Fruit fly (Drosophila melanogaster) whole organism, prepupa: Measurements from ENCODE around the gene topi.
A peak's percentile ranks its signal among the peaks of the same experiment; 100 is the strongest.

Experiments used
- Blimp-1 ChIP-seq: fragments of 200-800 bp; sonication (Bioruptor generic); optimal IDR thresholded peaks from 3 replicates; lab custom pipeline; 2017; ENCODE audit warnings: missing biosample characterization, missing genetic modification characterization, mild to moderate bottlenecking, moderate library complexity, missing genetic modification reagents
- CG11294 ChIP-seq: fragments of 200-800 bp; sonication (Bioruptor generic); IDR thresholded peaks from 2 replicates; pipeline ENCODE4 v1.3.6; 2022; ENCODE audit warnings: missing biosample characterization, missing genetic modification characterization
- CG11762 ChIP-seq: fragments of 200-800 bp; sonication (Bioruptor generic); optimal IDR thresholded peaks from 3 replicates; lab custom pipeline; 2016; ENCODE audit warnings: missing biosample characterization, missing genetic modification characterization; ENCODE audit not compliant: insufficient read depth
- CG11902 ChIP-seq: fragments of 200-800 bp; sonication (Bioruptor generic); optimal IDR thresholded peaks from 3 replicates; lab custom pipeline; 2016; ENCODE audit warnings: missing biosample characterization, missing genetic modification characterization
- CG15336 ChIP-seq: fragments of 200-800 bp; sonication (Bioruptor generic); IDR thresholded peaks from 2 replicates; pipeline ENCODE4 v1.3.6; 2022; ENCODE audit warnings: missing biosample characterization, missing genetic modification characterization
- CG1621 ChIP-seq: fragments of 200-800 bp; sonication (Bioruptor generic); optimal IDR thresholded peaks from 3 replicates; lab custom pipeline; 2018; ENCODE audit warnings: missing biosample characterization, mild to moderate bottlenecking, missing genetic modification characterization
- CG16779 ChIP-seq: fragments of 200-800 bp; sonication (Bioruptor generic); optimal IDR thresholded peaks from 3 replicates; lab custom pipeline; 2017; ENCODE audit warnings: missing biosample characterization, mild to moderate bottlenecking, missing genetic modification characterization
- CG3032 ChIP-seq: fragments of 200-800 bp; optimal IDR thresholded peaks from 2 replicates; lab custom pipeline; 2019; ENCODE audit warnings: missing biosample characterization, mild to moderate bottlenecking, missing genetic modification characterization, moderate library complexity
- CG31627 ChIP-seq: fragments of 200-800 bp; sonication (Bioruptor generic); optimal IDR thresholded peaks from 3 replicates; lab custom pipeline; 2016; ENCODE audit warnings: missing biosample characterization, missing genetic modification characterization
- CG32006 ChIP-seq: fragments of 200-800 bp; sonication (Bioruptor generic); optimal IDR thresholded peaks from 3 replicates; lab custom pipeline; 2017; ENCODE audit warnings: missing biosample characterization, mild to moderate bottlenecking, missing genetic modification characterization
- CG3919 ChIP-seq: fragments of 200-800 bp; sonication (Bioruptor generic); optimal IDR thresholded peaks from 3 replicates; lab custom pipeline; 2016; ENCODE audit warnings: missing biosample characterization, missing genetic modification characterization
- CG4318 ChIP-seq: fragments of 200-800 bp; sonication (Bioruptor generic); optimal IDR thresholded peaks from 3 replicates; lab custom pipeline; 2017; ENCODE audit warnings: missing biosample characterization, mild to moderate bottlenecking, missing genetic modification characterization
- CG6276 ChIP-seq: fragments of 200-800 bp; sonication (Bioruptor generic); optimal IDR thresholded peaks from 2 replicates; lab custom pipeline; 2017; ENCODE audit warnings: missing biosample characterization, mild to moderate bottlenecking, missing genetic modification characterization
- CG6792 ChIP-seq: fragments of 200-800 bp; sonication (Bioruptor generic); optimal IDR thresholded peaks from 3 replicates; lab custom pipeline; 2016; ENCODE audit warnings: missing biosample characterization, missing genetic modification characterization
- CG6854 ChIP-seq: fragments of 200-800 bp; sonication (Bioruptor generic); optimal IDR thresholded peaks from 2 replicates; lab custom pipeline; 2017; ENCODE audit warnings: missing biosample characterization, mild to moderate bottlenecking, missing genetic modification characterization
- CG7368 ChIP-seq: fragments of 200-800 bp; sonication (Bioruptor generic); optimal IDR thresholded peaks from 3 replicates; lab custom pipeline; 2016; ENCODE audit warnings: missing biosample characterization, missing genetic modification characterization
- CG8119 ChIP-seq: fragments of 200-800 bp; sonication (Bioruptor generic); IDR thresholded peaks from 3 replicates; pipeline ENCODE4 v1.3.6; 2022; ENCODE audit warnings: missing biosample characterization, missing genetic modification characterization
- CG8319 ChIP-seq: fragments of 200-800 bp; sonication (Bioruptor generic); optimal IDR thresholded peaks from 3 replicates; lab custom pipeline; 2016; ENCODE audit warnings: missing biosample characterization, missing genetic modification characterization
- CG8632 ChIP-seq: fragments of 200-800 bp; sonication (Bioruptor generic); optimal IDR thresholded peaks from 3 replicates; lab custom pipeline; 2016; ENCODE audit warnings: missing biosample characterization, missing genetic modification characterization
- CG9139 ChIP-seq: fragments of 200-800 bp; sonication (Bioruptor generic); optimal IDR thresholded peaks from 3 replicates; lab custom pipeline; 2017; ENCODE audit warnings: missing biosample characterization, mild to moderate bottlenecking, missing genetic modification characterization
- Eip75B ChIP-seq: fragments of 200-800 bp; sonication (Bioruptor generic); optimal IDR thresholded peaks from 3 replicates; lab custom pipeline; 2016; ENCODE audit warnings: missing biosample characterization, missing genetic modification characterization
- Eip78C ChIP-seq: fragments of 200-800 bp; sonication (Bioruptor generic); peaks from one replicate; lab custom pipeline; 2016; ENCODE audit warnings: missing biosample characterization, missing genetic modification characterization
- Eip93F ChIP-seq: fragments of 200-800 bp; sonication (Bioruptor generic); optimal IDR thresholded peaks from 2 replicates; lab custom pipeline; 2016; ENCODE audit warnings: missing biosample characterization, mild to moderate bottlenecking, missing genetic modification characterization
- Ets21C ChIP-seq: fragments of 200-800 bp; sonication (Bioruptor generic); optimal IDR thresholded peaks from 3 replicates; lab custom pipeline; 2016; ENCODE audit warnings: missing biosample characterization, missing genetic modification characterization
- Ets96B ChIP-seq: fragments of 200-800 bp; optimal IDR thresholded peaks from 2 replicates; lab custom pipeline; 2019; ENCODE audit warnings: missing biosample characterization, mild to moderate bottlenecking, missing genetic modification characterization, moderate library complexity
- Gug ChIP-seq: fragments of 200-800 bp; sonication (Bioruptor generic); IDR thresholded peaks from 2 replicates; pipeline ENCODE4 v1.3.6; 2022; ENCODE audit warnings: missing biosample characterization, missing genetic modification characterization
- Hr38 ChIP-seq: sonication (Bioruptor generic); optimal IDR thresholded peaks from 2 replicates; lab custom pipeline; 2016; ENCODE audit warnings: missing biosample characterization, missing genetic modification characterization
- Hr4 ChIP-seq: fragments of 200-800 bp; sonication (Bioruptor generic); optimal IDR thresholded peaks from 3 replicates; lab custom pipeline; 2016; ENCODE audit warnings: missing biosample characterization, missing genetic modification characterization
- Met ChIP-seq: fragments of 200-800 bp; sonication (Bioruptor generic); optimal IDR thresholded peaks from 3 replicates; lab custom pipeline; 2016; ENCODE audit warnings: missing biosample characterization, missing genetic modification characterization
- OdsH ChIP-seq: fragments of 200-800 bp; sonication (Bioruptor generic); optimal IDR thresholded peaks from 3 replicates; lab custom pipeline; 2016; ENCODE audit warnings: missing biosample characterization, missing genetic modification characterization
- Smox ChIP-seq: fragments of 200-800 bp; sonication (Bioruptor generic); optimal IDR thresholded peaks from 3 replicates; lab custom pipeline; 2016; ENCODE audit warnings: missing biosample characterization, missing genetic modification characterization
- Sox102F ChIP-seq: fragments of 200-800 bp; sonication (Bioruptor generic); optimal IDR thresholded peaks from 2 replicates; lab custom pipeline; 2016; ENCODE audit warnings: missing biosample characterization, mild to moderate bottlenecking, missing genetic modification characterization
- Sox14 ChIP-seq: fragments of 200-800 bp; sonication (Bioruptor generic); optimal IDR thresholded peaks from 3 replicates; lab custom pipeline; 2016; ENCODE audit warnings: missing biosample characterization, missing genetic modification characterization
- Sox15 ChIP-seq: fragments of 200-800 bp; sonication (Bioruptor generic); optimal IDR thresholded peaks from 3 replicates; lab custom pipeline; 2016; ENCODE audit warnings: missing biosample characterization, missing genetic modification characterization
- achi ChIP-seq: fragments of 200-800 bp; sonication (Bioruptor generic); optimal IDR thresholded peaks from 3 replicates; lab custom pipeline; 2016; ENCODE audit warnings: missing biosample characterization, missing genetic modification characterization
- acj6 ChIP-seq: fragments of 200-800 bp; sonication (Bioruptor generic); optimal IDR thresholded peaks from 3 replicates; lab custom pipeline; 2016; ENCODE audit warnings: missing biosample characterization, missing genetic modification characterization
- cyc ChIP-seq: fragments of 200-800 bp; sonication (Bioruptor generic); optimal IDR thresholded peaks from 3 replicates; lab custom pipeline; 2016; ENCODE audit warnings: missing biosample characterization, missing genetic modification characterization
- dac ChIP-seq: fragments of 200-800 bp; sonication (Bioruptor generic); optimal IDR thresholded peaks from 2 replicates; lab custom pipeline; 2017; ENCODE audit warnings: missing biosample characterization, mild to moderate bottlenecking, missing genetic modification characterization
- dsx ChIP-seq: fragments of 200-800 bp; optimal IDR thresholded peaks from 3 replicates; lab custom pipeline; 2019; ENCODE audit warnings: missing biosample characterization, mild to moderate bottlenecking, missing genetic modification characterization, moderate library complexity; ENCODE audit not compliant: poor library complexity, severe bottlenecking
- eg ChIP-seq: fragments of 200-800 bp; sonication (Bioruptor generic); IDR thresholded peaks from 3 replicates; pipeline ENCODE4 v1.3.6; 2022; ENCODE audit warnings: missing biosample characterization, missing genetic modification characterization
- esn ChIP-seq: fragments of 200-800 bp; sonication (Bioruptor generic); optimal IDR thresholded peaks from 2 replicates; lab custom pipeline; 2016; ENCODE audit warnings: missing biosample characterization, mild to moderate bottlenecking, missing genetic modification characterization, moderate library complexity
- fkh ChIP-seq: fragments of 200-800 bp; sonication (Bioruptor generic); optimal IDR thresholded peaks from 3 replicates; lab custom pipeline; 2017; ENCODE audit warnings: missing biosample characterization, mild to moderate bottlenecking, missing genetic modification characterization, moderate library complexity
- lz ChIP-seq: fragments of 200-800 bp; sonication (Bioruptor generic); optimal IDR thresholded peaks from 3 replicates; lab custom pipeline; 2016; ENCODE audit warnings: missing biosample characterization, missing genetic modification characterization
- net ChIP-seq: fragments of 200-800 bp; sonication (Bioruptor generic); optimal IDR thresholded peaks from 3 replicates; lab custom pipeline; 2016; ENCODE audit warnings: missing biosample characterization, missing genetic modification characterization
- pdm3 ChIP-seq: fragments of 200-800 bp; sonication (Bioruptor generic); optimal IDR thresholded peaks from 3 replicates; lab custom pipeline; 2016; ENCODE audit warnings: missing biosample characterization, missing genetic modification characterization
- ss ChIP-seq, 2 experiments: fragments of 200-800 bp; sonication (Bioruptor generic); optimal IDR thresholded peaks; 2 replicates in 1 of 2; 3 replicates in 1 of 2; lab custom pipeline; 2017 to 2018; ENCODE audit warnings: mild to moderate bottlenecking in 2 of 2, missing biosample characterization in 2 of 2, missing genetic modification characterization in 2 of 2, moderate library complexity in 1 of 2
- topi ChIP-seq: fragments of 200-800 bp; sonication (Bioruptor generic); optimal IDR thresholded peaks from 3 replicates; lab custom pipeline; 2016; ENCODE audit warnings: missing biosample characterization, missing genetic modification characterization
- vri ChIP-seq: fragments of 200-800 bp; sonication (Bioruptor generic); optimal IDR thresholded peaks from 3 replicates; lab custom pipeline; 2016; ENCODE audit warnings: missing biosample characterization, mild to moderate bottlenecking, missing genetic modification characterization

Gene topi

dm6 chr3R:9791177-9791806 lies 16.4 kb downstream of the topi start, which contains the start of the genes CG12945 and CG8507 (continued):
- TF ChIP-seq CG6276: no peak
- TF ChIP-seq Blimp-1 (GFP tag; lab: Kevin White, UChicago): no peak
- TF ChIP-seq dac (GFP tag; lab: Kevin White, UChicago): no peak
- TF ChIP-seq vri (GFP tag; lab: Kevin White, UChicago): no peak
- TF ChIP-seq pdm3 (GFP tag; lab: Kevin White, UChicago): no peak
- peak; percentile 35 for TF ChIP-seq cyc (GFP tag; lab: Kevin White, UChicago)
- TF ChIP-seq CG11902: peak; percentile 9
- TF ChIP-seq ss (GFP tag; optimal IDR thresholded peaks at IDR 0.05; lab: Kevin White, UChicago): no peak
- TF ChIP-seq CG8319 (GFP tag; lab: Kevin White, UChicago): no peak
- TF ChIP-seq acj6 (GFP tag; lab: Kevin White, UChicago): peak; percentile 47
- TF ChIP-seq topi (GFP tag; lab: Kevin White, UChicago): peak; percentile 53
- TF ChIP-seq CG11294 (GFP tag; lab: Robert Waterston, UW): no peak
- 0 out of 2 replicates have a peak, but pooled peaks have one; percentile 9 for TF ChIP-seq Gug
- TF ChIP-seq Met (GFP tag; lab: Kevin White, UChicago): no peak
- no peak for TF ChIP-seq CG8632 (GFP tag; lab: Kevin White, UChicago)
- no peak for TF ChIP-seq CG4318 (GFP tag; lab: Kevin White, UChicago)
- TF ChIP-seq Hr4: no peak

dm6 chr3R:9793018-9793417 lies 18.1 kb downstream of the topi start, which contains the start of gene CG8516:
TSS of gene CG8516 (plus strand) at chr3R:9793295.
- TF ChIP-seq CG9139 (no peak), dsx (no peak), pdm3 (GFP tag; lab: Kevin White, UChicago) (no peak), cyc (GFP tag; lab: Kevin White, UChicago) (no peak), Sox102F (GFP tag; lab: Kevin White, UChicago) (no peak), Sox15 (GFP tag; lab: Kevin White, UChicago) (no peak), Ets21C (GFP tag; lab: Kevin White, UChicago) (no peak), CG3919 (GFP tag; lab: Kevin White, UChicago) (no peak), Hr4 (no peak), CG8632 (GFP tag; lab: Kevin White, UChicago) (no peak), vri (GFP tag; lab: Kevin White, UChicago) (no peak), fkh (GFP tag; lab: Kevin White, UChicago) (no peak), acj6 (GFP tag; lab: Kevin White, UChicago) (peak; percentile 11), CG6854 (GFP tag; lab: Kevin White, UChicago) (no peak), Sox14 (GFP tag; lab: Kevin White, UChicago) (no peak), achi (GFP tag; lab: Kevin White, UChicago) (no peak), CG11294 (GFP tag; lab: Robert Waterston, UW) (no peak), CG11902 (no peak), CG11762 (GFP tag; lab: Kevin White, UChicago) (no peak), CG16779 (tag; lab: Kevin White, UChicago) (no peak), CG8119 (GFP tag; lab: Robert Waterston, UW) (peak; percentile 61; the same call in 2 of the 3 replicates), Blimp-1 (GFP tag; lab: Kevin White, UChicago) (no peak), Smox (GFP tag; lab: Kevin White, UChicago) (no peak), CG32006 (no peak), CG31627 (GFP tag; lab: Kevin White, UChicago) (peak; percentile 19), CG3032 (tag; lab: Kevin White, UChicago) (no peak), Hr38 (GFP tag; lab: Kevin White, UChicago) (no peak), CG7368 (GFP tag; lab: Kevin White, UChicago) (no peak), CG6792 (GFP tag; lab: Kevin White, UChicago) (no peak), CG15336 (GFP tag; lab: Robert Waterston, UW) (peak; percentile 70), dac (GFP tag; lab: Kevin White, UChicago) (no peak), eg (GFP tag; lab: Robert Waterston, UW) (peak; percentile 25; the same call in 1 of the 3 replicates), Ets96B (no peak), CG8319 (GFP tag; lab: Kevin White, UChicago) (no peak), net (GFP tag; lab: Kevin White, UChicago) (no peak), esn (GFP tag; lab: Kevin White, UChicago) (peak; percentile 41), CG1621 (no peak), Eip78C (peak; percentile 79), lz (GFP tag; lab: Kevin White, UChicago) (no peak), Eip75B (GFP tag; lab: Kevin White, UChicago) (no peak), OdsH (no peak), Eip93F (GFP tag; lab: Kevin White, UChicago) (no peak)
